Worm (Caenorhabditis elegans): ENCODE data around the gene tag-131.

DNA sequence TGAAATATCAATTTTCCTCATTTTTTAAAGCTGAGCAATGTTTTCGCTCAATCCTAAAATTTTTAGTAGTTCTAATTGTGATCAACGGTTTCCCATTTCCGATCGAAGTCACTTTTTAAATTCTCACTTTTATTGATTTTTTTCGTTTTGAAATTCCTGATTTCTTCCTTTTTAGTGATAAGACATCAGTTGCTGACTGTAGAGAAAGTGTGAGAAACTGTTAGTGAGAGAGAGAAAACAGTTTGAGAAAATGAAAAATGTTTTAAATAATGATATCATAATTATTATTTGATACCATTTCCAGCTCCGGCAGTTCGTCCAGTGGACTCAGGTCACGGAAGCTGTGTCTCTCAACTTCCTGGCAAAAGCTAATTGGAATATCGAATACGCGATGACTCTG is 3.0 kb upstream of the tag-131 start:
- TF ChIP-seq W03F9.2 (tag; optimal IDR thresholded peaks at IDR 0.05): no peak
- no peak for TF ChIP-seq him-1 (tag; optimal IDR thresholded peaks at IDR 0.05)
- TF ChIP-seq dao-5 (tag; optimal IDR thresholded peaks at IDR 0.05): no peak

Measured in whole organism, L4/young adult.